Fruit fly (Drosophila melanogaster): Measurements from ENCODE around the gene CG43349.

dm6 chr2L:1185642-1186497 is 14.1 kb upstream of the CG43349 start, which contains the start of gene CG5001:
- TF ChIP-seq CG11617 (GFP tag; optimal IDR thresholded peaks at IDR 0.05), result peak; percentile 49
- TF ChIP-seq toe (GFP tag; optimal IDR thresholded peaks at IDR 0.05), result no peak
- TF ChIP-seq Mnt (GFP tag; optimal IDR thresholded peaks at IDR 0.05), result peak; percentile 61
- peak; percentile 79 for TF ChIP-seq kay (GFP tag; ENCODE audit: borderline replicate concordance)
- no peak for TF ChIP-seq cnc (optimal IDR thresholded peaks at IDR 0.05)
- TF ChIP-seq Crg-1 (GFP tag; optimal IDR thresholded peaks at IDR 0.05), result no peak
- TF ChIP-seq CG33017 (tag; optimal IDR thresholded peaks at IDR 0.05), result peak; percentile 69
- peak; percentile 76 for TF ChIP-seq CG14711 (tag; optimal IDR thresholded peaks at IDR 0.05)
- TF ChIP-seq Clk (GFP tag; optimal IDR thresholded peaks at IDR 0.05), result no peak
- peak; percentile 83 for TF ChIP-seq CG7101 (tag; optimal IDR thresholded peaks at IDR 0.05)
